Worm (Caenorhabditis elegans) whole organism, early embryonic: Measurements from ENCODE around the gene dod-17.

Source experiments
- B0310.2 ChIP-seq: sonication (generic microtip); optimal IDR thresholded peaks from 2 replicates; lab custom pipeline; 2016; ENCODE audit warnings: mild to moderate bottlenecking, missing genetic modification characterization, missing compliant biosample characterization
- F13C5.2 ChIP-seq: sonication (generic microtip); optimal IDR thresholded peaks from 2 replicates; lab custom pipeline; 2017; ENCODE audit warnings: mild to moderate bottlenecking, missing genetic modification characterization, inconsistent platforms, missing compliant biosample characterization
- aly-1 ChIP-seq: sonication (generic microtip); optimal IDR thresholded peaks from 2 replicates; lab custom pipeline; 2016; ENCODE audit warnings: missing genetic modification characterization, missing compliant biosample characterization
- ama-1 ChIP-seq: fragments of 150-350 bp; optimal IDR thresholded peaks from 2 replicates; lab custom pipeline; 2014
- ceh-13 ChIP-seq: fragments of 200-800 bp; sonication (Bioruptor generic); optimal IDR thresholded peaks from 2 replicates; lab custom pipeline; 2018; ENCODE audit warnings: mild to moderate bottlenecking, missing genetic modification characterization, missing compliant biosample characterization
- ceh-36 ChIP-seq: sonication (generic microtip); optimal IDR thresholded peaks from 2 replicates; lab custom pipeline; 2016; ENCODE audit warnings: missing genetic modification characterization, inconsistent platforms, missing compliant biosample characterization
- ets-7 ChIP-seq: sonication (generic microtip); optimal IDR thresholded peaks from 2 replicates; lab custom pipeline; 2016; ENCODE audit warnings: missing genotype, missing genetic modification characterization, missing compliant biosample characterization
- flt-1 ChIP-seq: fragments of 200-800 bp; sonication (Bioruptor generic); IDR thresholded peaks from 2 replicates; pipeline ENCODE4 v1.3.6; 2022; ENCODE audit warnings: missing genetic modification characterization, missing compliant biosample characterization
- hmbx-1 ChIP-seq: sonication (generic microtip); optimal IDR thresholded peaks from 2 replicates; lab custom pipeline; 2016; ENCODE audit warnings: mild to moderate bottlenecking, missing genetic modification characterization, missing compliant biosample characterization
- hmg-4 ChIP-seq: fragments of 200-800 bp; sonication (Bioruptor generic); optimal IDR thresholded peaks from 2 replicates; lab custom pipeline; 2018; ENCODE audit warnings: mild to moderate bottlenecking, missing genetic modification characterization, missing compliant biosample characterization
- hnd-1 ChIP-seq: sonication (generic microtip); optimal IDR thresholded peaks from 2 replicates; lab custom pipeline; 2016; ENCODE audit warnings: missing genetic modification characterization, missing compliant biosample characterization
- pes-1 ChIP-seq: fragments of 200-800 bp; sonication (Bioruptor generic); IDR thresholded peaks from 2 replicates; pipeline ENCODE4 v1.3.6; 2022; ENCODE audit warnings: missing genetic modification reagents, missing genetic modification characterization, missing compliant biosample characterization
- scrt-1 ChIP-seq: fragments of 200-800 bp; sonication (Bioruptor generic); IDR thresholded peaks from 2 replicates; pipeline ENCODE4 v1.3.6; 2022; ENCODE audit warnings: missing genetic modification characterization, missing compliant biosample characterization
- sea-1 ChIP-seq: fragments of 200-800 bp; sonication (Bioruptor generic); conservative IDR thresholded peaks from 2 replicates; pipeline ENCODE4 v1.3.6; 2022; ENCODE audit warnings: missing genetic modification characterization, missing compliant biosample characterization
- tbx-11 ChIP-seq: fragments of 200-800 bp; sonication (Bioruptor generic); IDR thresholded peaks from 2 replicates; pipeline ENCODE4 v1.3.6; 2022; ENCODE audit warnings: missing genetic modification characterization, missing compliant biosample characterization
- tbx-37 ChIP-seq: fragments of 200-800 bp; sonication (Bioruptor generic); conservative IDR thresholded peaks from 2 replicates; pipeline ENCODE4 v1.3.6; 2022; ENCODE audit warnings: missing genetic modification reagents, missing genetic modification characterization, missing compliant biosample characterization
- tra-4 ChIP-seq: sonication (generic microtip); optimal IDR thresholded peaks from 2 replicates; lab custom pipeline; 2017; ENCODE audit warnings: missing genetic modification characterization, missing compliant biosample characterization

Gene dod-17

DNA sequence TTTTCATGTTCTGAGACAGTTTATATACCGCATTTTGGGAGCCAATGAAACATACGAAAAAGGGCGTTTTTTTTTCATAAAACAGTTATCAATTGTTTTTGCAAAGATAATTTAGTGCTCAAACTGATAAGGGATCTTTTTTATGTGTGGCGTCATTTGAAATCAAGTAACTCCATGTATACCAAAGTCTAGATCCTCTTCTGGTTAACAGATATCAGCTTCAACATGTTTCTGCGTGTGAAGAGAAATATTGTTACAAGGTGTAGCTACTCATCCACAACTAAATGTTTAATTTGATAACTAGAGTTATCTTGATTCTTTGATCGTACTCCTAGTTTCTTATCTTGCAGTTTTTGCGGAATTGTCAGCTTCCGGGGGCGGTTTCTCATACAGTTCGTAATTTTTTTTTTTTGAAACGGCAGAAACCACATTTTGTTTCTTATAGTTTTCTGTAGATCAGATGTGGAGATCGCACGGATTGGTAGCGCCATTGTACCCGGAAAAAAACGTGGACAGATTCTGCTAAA lies 4.0 kb upstream of the dod-17 start:
- no peak for TF ChIP-seq tbx-37 (GFP tag; lab: Robert Waterston, UW)
- TF ChIP-seq F13C5.2 (tag; lab: Kevin White, UChicago): no peak
- no peak for TF ChIP-seq sea-1 (GFP tag; lab: Robert Waterston, UW)
- TF ChIP-seq pes-1 (GFP tag; lab: Robert Waterston, UW): no peak
- TF ChIP-seq B0310.2: no peak
- TF ChIP-seq flt-1: no peak
- TF ChIP-seq hmg-4: no peak
- TF ChIP-seq ceh-36 (tag; lab: Kevin White, UChicago): no peak
- TF ChIP-seq ceh-13 (GFP tag; lab: Kevin White, UChicago): no peak
- TF ChIP-seq scrt-1 (GFP tag; lab: Robert Waterston, UW): no peak
- no peak for TF ChIP-seq hmbx-1 (tag; lab: Kevin White, UChicago)
- TF ChIP-seq tbx-11 (GFP tag; lab: Robert Waterston, UW): no peak
- TF ChIP-seq ama-1: no peak
- no peak for TF ChIP-seq ets-7
- no peak for TF ChIP-seq hnd-1 (tag; lab: Kevin White, UChicago)
- no peak for TF ChIP-seq aly-1 (tag; lab: Kevin White, UChicago)
- no peak for TF ChIP-seq tra-4

DNA sequence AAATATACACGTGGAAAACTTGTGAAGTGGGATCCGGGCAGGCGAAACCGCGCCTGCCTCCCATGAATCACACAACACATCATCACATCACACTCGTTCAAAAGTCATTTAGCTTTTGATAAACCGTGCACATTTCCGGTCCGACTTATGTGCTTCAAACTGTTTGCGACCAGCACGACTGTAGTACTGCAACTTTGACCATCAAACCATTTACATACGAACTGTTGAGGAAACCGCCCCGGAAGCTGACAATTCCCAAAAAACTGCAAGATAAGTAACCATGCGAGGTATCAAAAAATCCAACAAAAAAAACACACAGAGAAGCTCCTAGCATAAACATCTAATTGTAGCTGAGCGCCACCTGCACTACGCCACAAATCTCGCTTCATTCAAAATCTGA lies 3.3 kb upstream of the dod-17 start:
- TF ChIP-seq tbx-37 (GFP tag; lab: Robert Waterston, UW): no peak
- no peak for TF ChIP-seq aly-1 (tag; lab: Kevin White, UChicago)
- no peak for TF ChIP-seq ceh-36 (tag; lab: Kevin White, UChicago)
- no peak for TF ChIP-seq tbx-11 (GFP tag; lab: Robert Waterston, UW)
- no peak for TF ChIP-seq F13C5.2 (tag; lab: Kevin White, UChicago)
- no peak for TF ChIP-seq ets-7
- no peak for TF ChIP-seq tra-4
- TF ChIP-seq ama-1: no peak
- TF ChIP-seq hnd-1 (tag; lab: Kevin White, UChicago): no peak
- no peak for TF ChIP-seq flt-1
- TF ChIP-seq hmbx-1 (tag; lab: Kevin White, UChicago): no peak
- no peak for TF ChIP-seq pes-1 (GFP tag; lab: Robert Waterston, UW)
- TF ChIP-seq sea-1 (GFP tag; lab: Robert Waterston, UW): no peak
- no peak for TF ChIP-seq B0310.2
- no peak for TF ChIP-seq scrt-1 (GFP tag; lab: Robert Waterston, UW)
- no peak for TF ChIP-seq hmg-4
- no peak for TF ChIP-seq ceh-13 (GFP tag; lab: Kevin White, UChicago)

DNA sequence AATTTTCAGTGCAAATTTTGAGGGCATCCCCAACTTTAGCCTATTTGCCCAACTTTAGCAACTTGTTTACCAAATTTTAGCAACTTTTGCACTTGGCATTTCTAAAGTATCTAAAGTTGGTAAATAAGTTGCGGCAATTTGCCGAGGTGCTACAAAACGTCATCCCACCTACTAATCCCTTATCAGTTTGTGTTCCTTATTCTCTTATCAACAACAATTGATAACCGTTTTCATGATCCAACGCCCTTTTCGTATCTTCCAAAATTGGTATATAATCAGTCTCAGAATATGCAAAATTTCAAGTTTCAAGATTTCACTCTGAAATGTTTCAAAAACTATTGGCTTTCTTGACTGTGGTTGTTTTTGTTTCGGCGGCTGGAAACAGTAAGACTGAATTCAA lies 2.8 kb upstream of the dod-17 start, which contains the start of gene F55G11.4:
TSS of gene F55G11.4 (plus strand) at position 289 of the 400 bp plus-strand sequence.
- TF ChIP-seq scrt-1 (GFP tag; lab: Robert Waterston, UW) (no peak), tbx-37 (GFP tag; lab: Robert Waterston, UW) (no peak), sea-1 (GFP tag; lab: Robert Waterston, UW) (no peak), F13C5.2 (tag; lab: Kevin White, UChicago) (no peak), pes-1 (GFP tag; lab: Robert Waterston, UW) (no peak), ceh-13 (GFP tag; lab: Kevin White, UChicago) (no peak), B0310.2 (no peak), hmg-4 (no peak), ama-1 (no peak), aly-1 (tag; lab: Kevin White, UChicago) (no peak)

ce11 chrIV:12977650-12978049 lies 1.5 kb downstream of the dod-17 start:
- TF ChIP-seq ets-7 (no peak), sea-1 (GFP tag; lab: Robert Waterston, UW) (no peak), scrt-1 (GFP tag; lab: Robert Waterston, UW) (no peak), hmbx-1 (tag; lab: Kevin White, UChicago) (no peak), B0310.2 (no peak), tbx-37 (GFP tag; lab: Robert Waterston, UW) (no peak), ama-1 (no peak), flt-1 (no peak), tbx-11 (GFP tag; lab: Robert Waterston, UW) (no peak), ceh-13 (GFP tag; lab: Kevin White, UChicago) (no peak), pes-1 (GFP tag; lab: Robert Waterston, UW) (no peak), hnd-1 (tag; lab: Kevin White, UChicago) (no peak), aly-1 (tag; lab: Kevin White, UChicago) (no peak), hmg-4 (no peak), F13C5.2 (tag; lab: Kevin White, UChicago) (no peak), ceh-36 (tag; lab: Kevin White, UChicago) (no peak)

DNA sequence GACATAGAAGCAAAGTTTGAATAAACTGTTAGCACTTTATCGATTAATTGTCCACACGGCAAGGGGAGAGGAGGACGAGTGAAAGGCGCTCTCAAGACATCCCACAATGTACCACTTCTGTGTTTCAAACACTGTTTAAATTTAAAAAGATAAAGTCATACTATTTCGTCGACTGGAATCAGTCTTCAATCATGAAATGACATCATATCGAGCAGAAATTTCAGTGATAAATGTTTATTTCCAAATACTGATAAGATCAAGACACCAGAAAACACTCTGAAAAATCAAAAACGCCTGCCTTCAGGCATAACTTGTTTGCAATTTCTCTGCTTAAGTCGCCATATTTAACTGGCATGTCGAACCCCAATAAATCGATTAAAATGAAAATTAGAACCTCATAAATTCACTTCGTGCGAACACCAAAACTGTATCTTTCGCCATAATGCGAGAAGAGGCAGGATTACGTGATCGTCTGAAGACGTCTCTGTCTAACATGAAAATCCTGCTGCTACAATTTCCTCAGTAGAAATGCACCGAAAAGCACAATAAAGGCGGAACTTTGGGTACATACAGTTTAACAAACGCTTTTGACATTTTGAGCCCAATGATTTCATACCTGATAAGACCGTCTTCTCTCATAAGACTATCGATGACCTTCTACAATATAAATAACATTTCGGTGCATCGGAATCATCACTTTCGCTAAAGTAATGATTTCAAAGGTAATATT lies 2.4 kb downstream of the dod-17 start, which contains the start of gene K10D11.2:
TSS of gene K10D11.2 (plus strand) at position 680 of the 730 bp plus-strand sequence.
- no peak for TF ChIP-seq ets-7
- no peak for TF ChIP-seq ama-1
- TF ChIP-seq aly-1 (tag; lab: Kevin White, UChicago): no peak

DNA sequence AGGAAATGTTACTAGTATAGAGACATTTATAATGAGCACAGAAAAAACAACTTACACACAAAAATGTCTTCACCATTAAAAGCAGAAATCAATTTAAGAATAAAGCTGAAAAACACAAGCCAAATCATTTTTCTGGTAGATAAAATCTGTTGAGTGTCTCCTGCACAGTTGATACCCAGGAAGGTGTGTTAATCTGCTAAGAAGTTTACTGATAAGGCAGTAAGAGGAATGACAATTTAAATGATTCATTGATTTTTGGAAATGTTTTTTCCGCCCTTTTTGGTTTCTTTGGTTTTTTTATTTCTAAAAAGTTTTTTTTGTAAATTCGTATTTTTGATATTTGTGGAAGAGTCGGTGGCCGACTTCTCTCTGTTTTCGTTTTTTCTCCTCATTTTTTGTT lies 9.9 kb downstream of the dod-17 start, which contains the start of gene K10D11.3:
TSS of gene K10D11.3 (minus strand) at position 174 of the 400 bp plus-strand sequence.
- no peak for TF ChIP-seq hmbx-1 (tag; lab: Kevin White, UChicago)
- TF ChIP-seq tbx-37 (GFP tag; lab: Robert Waterston, UW): no peak
- no peak for TF ChIP-seq tra-4
- TF ChIP-seq flt-1: no peak
- TF ChIP-seq ets-7: no peak
- TF ChIP-seq F13C5.2 (tag; lab: Kevin White, UChicago): no peak
- no peak for TF ChIP-seq ceh-36 (tag; lab: Kevin White, UChicago)
- TF ChIP-seq scrt-1 (GFP tag; lab: Robert Waterston, UW): no peak
- TF ChIP-seq sea-1 (GFP tag; lab: Robert Waterston, UW): no peak
- TF ChIP-seq aly-1 (tag; lab: Kevin White, UChicago): no peak
- no peak for TF ChIP-seq pes-1 (GFP tag; lab: Robert Waterston, UW)
- no peak for TF ChIP-seq ama-1
- TF ChIP-seq ceh-13 (GFP tag; lab: Kevin White, UChicago): no peak

DNA sequence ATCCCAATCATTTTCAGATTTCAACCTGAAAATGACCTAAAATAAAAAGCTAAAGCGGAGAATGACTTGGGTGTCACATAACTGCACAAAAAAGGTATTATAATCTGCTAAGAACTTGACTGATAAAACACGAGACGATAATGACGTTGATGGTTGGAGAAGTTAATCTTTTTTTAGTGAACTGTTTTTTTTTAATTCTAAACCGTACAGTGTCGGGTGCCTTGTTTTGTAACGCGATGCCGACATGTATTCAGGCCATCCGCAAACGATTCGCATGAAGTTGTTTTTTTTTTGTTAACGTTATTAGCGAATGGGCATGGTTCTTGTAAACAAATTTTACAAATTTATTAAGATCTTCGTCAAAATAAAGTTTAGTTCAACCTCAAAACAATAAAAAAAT lies 13.3 kb downstream of the dod-17 start, which contains the start of gene K10D11.6:
TSS of gene K10D11.6 (minus strand) at position 101 of the 400 bp plus-strand sequence.
- TF ChIP-seq ceh-13 (GFP tag; lab: Kevin White, UChicago) (no peak), tbx-37 (GFP tag; lab: Robert Waterston, UW) (no peak), flt-1 (no peak), ceh-36 (tag; lab: Kevin White, UChicago) (no peak), aly-1 (tag; lab: Kevin White, UChicago) (no peak), hmg-4 (no peak), tra-4 (no peak), pes-1 (GFP tag; lab: Robert Waterston, UW) (no peak), F13C5.2 (tag; lab: Kevin White, UChicago) (no peak), hnd-1 (tag; lab: Kevin White, UChicago) (no peak), ama-1 (no peak), sea-1 (GFP tag; lab: Robert Waterston, UW) (no peak), ets-7 (no peak), tbx-11 (GFP tag; lab: Robert Waterston, UW) (no peak), B0310.2 (no peak), scrt-1 (GFP tag; lab: Robert Waterston, UW) (no peak), hmbx-1 (tag; lab: Kevin White, UChicago) (no peak)
